Worm (Caenorhabditis elegans) whole organism, early embryonic: Measurements from ENCODE around the gene F47F2.1.

Source experiments
- B0310.2 ChIP-seq: sonication (generic microtip); optimal IDR thresholded peaks from 2 replicates; lab custom pipeline; 2016; ENCODE audit warnings: mild to moderate bottlenecking, missing genetic modification characterization, missing compliant biosample characterization
- F13C5.2 ChIP-seq: sonication (generic microtip); optimal IDR thresholded peaks from 2 replicates; lab custom pipeline; 2017; ENCODE audit warnings: mild to moderate bottlenecking, missing genetic modification characterization, inconsistent platforms, missing compliant biosample characterization
- aly-1 ChIP-seq: sonication (generic microtip); optimal IDR thresholded peaks from 2 replicates; lab custom pipeline; 2016; ENCODE audit warnings: missing genetic modification characterization, missing compliant biosample characterization
- ama-1 ChIP-seq: fragments of 150-350 bp; optimal IDR thresholded peaks from 2 replicates; lab custom pipeline; 2014
- ceh-13 ChIP-seq: fragments of 200-800 bp; sonication (Bioruptor generic); optimal IDR thresholded peaks from 2 replicates; lab custom pipeline; 2018; ENCODE audit warnings: mild to moderate bottlenecking, missing genetic modification characterization, missing compliant biosample characterization
- ceh-36 ChIP-seq: sonication (generic microtip); optimal IDR thresholded peaks from 2 replicates; lab custom pipeline; 2016; ENCODE audit warnings: missing genetic modification characterization, inconsistent platforms, missing compliant biosample characterization
- ets-7 ChIP-seq: sonication (generic microtip); optimal IDR thresholded peaks from 2 replicates; lab custom pipeline; 2016; ENCODE audit warnings: missing genotype, missing genetic modification characterization, missing compliant biosample characterization
- flt-1 ChIP-seq: fragments of 200-800 bp; sonication (Bioruptor generic); IDR thresholded peaks from 2 replicates; pipeline ENCODE4 v1.3.6; 2022; ENCODE audit warnings: missing genetic modification characterization, missing compliant biosample characterization
- hmbx-1 ChIP-seq: sonication (generic microtip); optimal IDR thresholded peaks from 2 replicates; lab custom pipeline; 2016; ENCODE audit warnings: mild to moderate bottlenecking, missing genetic modification characterization, missing compliant biosample characterization
- hmg-4 ChIP-seq: fragments of 200-800 bp; sonication (Bioruptor generic); optimal IDR thresholded peaks from 2 replicates; lab custom pipeline; 2018; ENCODE audit warnings: mild to moderate bottlenecking, missing genetic modification characterization, missing compliant biosample characterization
- hnd-1 ChIP-seq: sonication (generic microtip); optimal IDR thresholded peaks from 2 replicates; lab custom pipeline; 2016; ENCODE audit warnings: missing genetic modification characterization, missing compliant biosample characterization
- pes-1 ChIP-seq: fragments of 200-800 bp; sonication (Bioruptor generic); IDR thresholded peaks from 2 replicates; pipeline ENCODE4 v1.3.6; 2022; ENCODE audit warnings: missing genetic modification reagents, missing genetic modification characterization, missing compliant biosample characterization
- scrt-1 ChIP-seq: fragments of 200-800 bp; sonication (Bioruptor generic); IDR thresholded peaks from 2 replicates; pipeline ENCODE4 v1.3.6; 2022; ENCODE audit warnings: missing genetic modification characterization, missing compliant biosample characterization
- sea-1 ChIP-seq: fragments of 200-800 bp; sonication (Bioruptor generic); conservative IDR thresholded peaks from 2 replicates; pipeline ENCODE4 v1.3.6; 2022; ENCODE audit warnings: missing genetic modification characterization, missing compliant biosample characterization
- tbx-11 ChIP-seq: fragments of 200-800 bp; sonication (Bioruptor generic); IDR thresholded peaks from 2 replicates; pipeline ENCODE4 v1.3.6; 2022; ENCODE audit warnings: missing genetic modification characterization, missing compliant biosample characterization
- tbx-37 ChIP-seq: fragments of 200-800 bp; sonication (Bioruptor generic); conservative IDR thresholded peaks from 2 replicates; pipeline ENCODE4 v1.3.6; 2022; ENCODE audit warnings: missing genetic modification reagents, missing genetic modification characterization, missing compliant biosample characterization
- tra-4 ChIP-seq: sonication (generic microtip); optimal IDR thresholded peaks from 2 replicates; lab custom pipeline; 2017; ENCODE audit warnings: missing genetic modification characterization, missing compliant biosample characterization

F47F2.1 gene

ce11 chrX:3915748-3916147 lies 37.4 kb downstream of the F47F2.1 start, which contains the start of gene idpp-9:
TSS of gene idpp-9 (minus strand) at chrX:3915848.
- TF ChIP-seq sea-1 (GFP tag; lab: Robert Waterston, UW) (no peak), tbx-11 (GFP tag; lab: Robert Waterston, UW) (no peak), tbx-37 (GFP tag; lab: Robert Waterston, UW) (no peak), hmbx-1 (tag; lab: Kevin White, UChicago) (no peak), F13C5.2 (tag; lab: Kevin White, UChicago) (no peak), aly-1 (tag; lab: Kevin White, UChicago) (no peak), hnd-1 (tag; lab: Kevin White, UChicago) (no peak), pes-1 (GFP tag; lab: Robert Waterston, UW) (no peak), ceh-13 (no peak), tra-4 (tag; lab: Kevin White, UChicago) (no peak), ama-1 (lab: Kevin White, UChicago) (no peak), B0310.2 (tag; lab: Kevin White, UChicago) (no peak), ets-7 (tag; lab: Kevin White, UChicago) (no peak)

- TF ChIP-seq F13C5.2 (tag; lab: Kevin White, UChicago) (no peak), tbx-37 (GFP tag; lab: Robert Waterston, UW) (no peak), pes-1 (GFP tag; lab: Robert Waterston, UW) (no peak), scrt-1 (GFP tag; lab: Robert Waterston, UW) (no peak), ceh-36 (tag; lab: Kevin White, UChicago) (no peak), sea-1 (GFP tag; lab: Robert Waterston, UW) (no peak), hnd-1 (tag; lab: Kevin White, UChicago) (no peak), hmg-4 (GFP tag; lab: Kevin White, UChicago) (no peak), B0310.2 (tag; lab: Kevin White, UChicago) (no peak), ama-1 (lab: Kevin White, UChicago) (no peak), tra-4 (tag; lab: Kevin White, UChicago) (no peak), aly-1 (tag; lab: Kevin White, UChicago) (no peak), tbx-11 (GFP tag; lab: Robert Waterston, UW) (no peak), flt-1 (GFP tag; lab: Robert Waterston, UW) (no peak), ets-7 (tag; lab: Kevin White, UChicago) (no peak), hmbx-1 (tag; lab: Kevin White, UChicago) (no peak)
These were observed 38.7 kb downstream of the F47F2.1 start, which contains the start of gene T22B2.3 for ce11 chrX:3917013-3917412. TSS of gene T22B2.3 (plus strand) at chrX:3917313.

ce11 chrX:3918182-3918581 lies 39.8 kb downstream of the F47F2.1 start:
- TF ChIP-seq sea-1 (GFP tag; lab: Robert Waterston, UW) = no peak
- TF ChIP-seq tbx-37 (GFP tag; lab: Robert Waterston, UW) = no peak
- no peak for TF ChIP-seq hnd-1 (tag; lab: Kevin White, UChicago)
- TF ChIP-seq pes-1 (GFP tag; lab: Robert Waterston, UW) = no peak
- TF ChIP-seq scrt-1 (GFP tag; lab: Robert Waterston, UW) = no peak
- no peak for TF ChIP-seq tra-4 (tag; lab: Kevin White, UChicago)
- TF ChIP-seq ets-7 (tag; lab: Kevin White, UChicago) = no peak
- no peak for TF ChIP-seq hmbx-1 (tag; lab: Kevin White, UChicago)
- no peak for TF ChIP-seq ceh-13
- no peak for TF ChIP-seq flt-1 (GFP tag; lab: Robert Waterston, UW)
- no peak for TF ChIP-seq ceh-36 (tag; lab: Kevin White, UChicago)
- TF ChIP-seq B0310.2 (tag; lab: Kevin White, UChicago) = no peak
- no peak for TF ChIP-seq hmg-4 (GFP tag; lab: Kevin White, UChicago)
- no peak for TF ChIP-seq ama-1 (lab: Kevin White, UChicago)
- TF ChIP-seq tbx-11 (GFP tag; lab: Robert Waterston, UW) = no peak
- no peak for TF ChIP-seq aly-1 (tag; lab: Kevin White, UChicago)
- TF ChIP-seq F13C5.2 (tag; lab: Kevin White, UChicago) = no peak

ce11 chrX:3919689-3920088 lies 41.4 kb downstream of the F47F2.1 start:
- TF ChIP-seq tbx-11 (GFP tag; lab: Robert Waterston, UW) (no peak), ceh-36 (tag; lab: Kevin White, UChicago) (no peak), tbx-37 (GFP tag; lab: Robert Waterston, UW) (no peak), ets-7 (tag; lab: Kevin White, UChicago) (no peak), scrt-1 (GFP tag; lab: Robert Waterston, UW) (no peak), aly-1 (tag; lab: Kevin White, UChicago) (no peak), sea-1 (GFP tag; lab: Robert Waterston, UW) (no peak), F13C5.2 (tag; lab: Kevin White, UChicago) (no peak), pes-1 (GFP tag; lab: Robert Waterston, UW) (no peak)

- TF ChIP-seq hmg-4 (GFP tag; lab: Kevin White, UChicago) (no peak), hmbx-1 (tag; lab: Kevin White, UChicago) (no peak), flt-1 (GFP tag; lab: Robert Waterston, UW) (no peak), tra-4 (tag; lab: Kevin White, UChicago) (no peak), sea-1 (GFP tag; lab: Robert Waterston, UW) (no peak), F13C5.2 (tag; lab: Kevin White, UChicago) (no peak), hnd-1 (tag; lab: Kevin White, UChicago) (no peak)
These were observed 41.8 kb downstream of the F47F2.1 start, which contains the start of gene T22B2.2 for ce11 chrX:3920101-3920500. TSS of gene T22B2.2 (plus strand) at chrX:3920401.

- TF ChIP-seq ets-7 (tag; lab: Kevin White, UChicago) (no peak), ama-1 (lab: Kevin White, UChicago) (no peak), tbx-11 (GFP tag; lab: Robert Waterston, UW) (no peak), tra-4 (tag; lab: Kevin White, UChicago) (no peak), hmbx-1 (tag; lab: Kevin White, UChicago) (no peak), aly-1 (tag; lab: Kevin White, UChicago) (no peak), tbx-37 (GFP tag; lab: Robert Waterston, UW) (no peak), flt-1 (GFP tag; lab: Robert Waterston, UW) (no peak), hmg-4 (GFP tag; lab: Kevin White, UChicago) (no peak), ceh-36 (tag; lab: Kevin White, UChicago) (no peak), pes-1 (GFP tag; lab: Robert Waterston, UW) (no peak), hnd-1 (tag; lab: Kevin White, UChicago) (no peak), ceh-13 (no peak), F13C5.2 (tag; lab: Kevin White, UChicago) (no peak)
These were observed 42.4 kb downstream of the F47F2.1 start for ce11 chrX:3920747-3921146.
